Worm (Caenorhabditis elegans) whole organism, L4 larva: Measurements from ENCODE around the gene clec-128.

ENCODE experiments used
- F37D6.2 ChIP-seq: sonication (generic microtip); optimal IDR thresholded peaks from 2 replicates; lab custom pipeline; 2016; ENCODE audit warnings: mild to moderate bottlenecking, missing genetic modification characterization, missing compliant biosample characterization
- T20F7.1 ChIP-seq: fragments of 200-800 bp; sonication (Bioruptor generic); optimal IDR thresholded peaks from 2 replicates; lab custom pipeline; 2018; ENCODE audit warnings: mild to moderate bottlenecking, missing genetic modification characterization, missing compliant biosample characterization
- Y48G9A.11 ChIP-seq: fragments of 200-800 bp; sonication (Bioruptor generic); IDR thresholded peaks from 2 replicates; pipeline ENCODE4 v1.3.6; 2022; ENCODE audit warnings: missing genetic modification reagents, missing genetic modification characterization, missing compliant biosample characterization
- Y5F2A.4 ChIP-seq: fragments of 200-800 bp; sonication (Bioruptor generic); optimal IDR thresholded peaks from 2 replicates; lab custom pipeline; 2018; ENCODE audit warnings: mild to moderate bottlenecking, missing genetic modification characterization, missing compliant biosample characterization
- ZK546.5 ChIP-seq, 2 experiments: sonication (generic microtip); optimal IDR thresholded peaks; 2 replicates each; lab custom pipeline; 2017; ENCODE audit warnings: missing biosample characterization in 2 of 2, missing genetic modification characterization in 2 of 2
- aha-1 ChIP-seq: fragments of 150-350 bp; peaks from one replicate; lab custom pipeline; 2014; ENCODE audit warnings: missing biosample characterization, missing genetic modification characterization
- ama-1 ChIP-seq: fragments of 150-350 bp; optimal IDR thresholded peaks from 2 replicates; lab custom pipeline; 2014; ENCODE audit warnings: inconsistent platforms, mixed read lengths
- arid-1 ChIP-seq: fragments of 200-800 bp; sonication (Bioruptor generic); conservative IDR thresholded peaks from 2 replicates; pipeline ENCODE4 v1.3.6; 2022; ENCODE audit warnings: missing genetic modification reagents, missing genetic modification characterization, missing compliant biosample characterization
- attf-4 ChIP-seq: sonication (generic microtip); optimal IDR thresholded peaks from 3 replicates; lab custom pipeline; 2017; ENCODE audit warnings: missing biosample characterization, missing genetic modification characterization
- ceh-28 ChIP-seq: fragments of 150-350 bp; optimal IDR thresholded peaks from 2 replicates; lab custom pipeline; 2014; ENCODE audit warnings: missing biosample characterization, missing genetic modification reagents, missing genetic modification characterization
- ceh-82 ChIP-seq: sonication (generic microtip); optimal IDR thresholded peaks from 2 replicates; lab custom pipeline; 2017; ENCODE audit warnings: missing biosample characterization, missing genetic modification characterization
- dmd-8 ChIP-seq: fragments of 200-800 bp; sonication (Bioruptor generic); IDR thresholded peaks from 2 replicates; pipeline ENCODE4 v1.3.6; 2022; ENCODE audit warnings: missing genetic modification characterization, missing compliant biosample characterization
- dmd-9 ChIP-seq: fragments of 200-800 bp; sonication (Bioruptor generic); IDR thresholded peaks from 2 replicates; pipeline ENCODE4 v1.3.6; 2022; ENCODE audit warnings: missing genetic modification reagents, missing genetic modification characterization, missing compliant biosample characterization
- dpl-1 ChIP-seq: fragments of 150-350 bp; optimal IDR thresholded peaks from 2 replicates; lab custom pipeline; 2014; ENCODE audit warnings: missing biosample characterization, missing genetic modification reagents, missing genetic modification characterization
- duxl-1 ChIP-seq: sonication (generic microtip); optimal IDR thresholded peaks from 2 replicates; lab custom pipeline; 2016; ENCODE audit warnings: mild to moderate bottlenecking, missing genetic modification characterization, moderate library complexity, missing compliant biosample characterization; ENCODE audit not compliant: poor library complexity
- egl-27 ChIP-seq: sonication (generic microtip); optimal IDR thresholded peaks from 3 replicates; lab custom pipeline; 2017; ENCODE audit warnings: missing biosample characterization, missing genetic modification reagents, missing genetic modification characterization
- egl-43 ChIP-seq: fragments of 200-800 bp; sonication (Bioruptor generic); IDR thresholded peaks from 2 replicates; pipeline ENCODE4 v1.3.6; 2022; ENCODE audit warnings: missing genetic modification reagents, missing genetic modification characterization, missing compliant biosample characterization
- fkh-10 ChIP-seq: fragments of 150-350 bp; optimal IDR thresholded peaks from 2 replicates; lab custom pipeline; 2014; ENCODE audit warnings: missing biosample characterization, missing genetic modification reagents, missing genetic modification characterization
- fos-1 ChIP-seq: fragments of 150-350 bp; optimal IDR thresholded peaks from 2 replicates; lab custom pipeline; 2014; ENCODE audit warnings: missing biosample characterization, missing genetic modification characterization
- lin-1 ChIP-seq: fragments of 200-800 bp; sonication (Bioruptor generic); IDR thresholded peaks from 2 replicates; pipeline ENCODE4 v1.3.6; 2022; ENCODE audit warnings: missing genetic modification reagents, missing genetic modification characterization, missing compliant biosample characterization
- lin-13 ChIP-seq: fragments of 150-350 bp; optimal IDR thresholded peaks from 2 replicates; lab custom pipeline; 2014; ENCODE audit warnings: missing biosample characterization, missing genetic modification reagents, missing genetic modification characterization
- lin-15B ChIP-seq: fragments of 150-350 bp; sonication (generic microtip); optimal IDR thresholded peaks from 3 replicates; lab custom pipeline; 2014; ENCODE audit warnings: missing biosample characterization, missing genetic modification characterization
- mdt-29 ChIP-seq: fragments of 200-800 bp; sonication (Bioruptor generic); IDR thresholded peaks from 2 replicates; pipeline ENCODE4 v1.3.6; 2022; ENCODE audit warnings: missing genetic modification reagents, missing genetic modification characterization, missing compliant biosample characterization
- mes-2 ChIP-seq: sonication (generic microtip); optimal IDR thresholded peaks from 2 replicates; lab custom pipeline; 2016; ENCODE audit warnings: missing genotype, mild to moderate bottlenecking, missing genetic modification characterization, missing compliant biosample characterization; ENCODE audit not compliant: poor library complexity, severe bottlenecking
- mxl-3 ChIP-seq: fragments of 200-800 bp; sonication (Bioruptor generic); optimal IDR thresholded peaks from 2 replicates; lab custom pipeline; 2018; ENCODE audit warnings: mild to moderate bottlenecking, missing genetic modification characterization, missing compliant biosample characterization
- nhr-111 ChIP-seq: fragments of 200-800 bp; sonication (Bioruptor generic); optimal IDR thresholded peaks from 2 replicates; lab custom pipeline; 2018; ENCODE audit warnings: mild to moderate bottlenecking, missing genetic modification characterization, missing compliant biosample characterization
- nhr-48 ChIP-seq: sonication (generic microtip); optimal IDR thresholded peaks from 2 replicates; lab custom pipeline; 2016; ENCODE audit warnings: mild to moderate bottlenecking, missing genetic modification characterization, missing compliant biosample characterization
- nhr-6 ChIP-seq: fragments of 150-350 bp; optimal IDR thresholded peaks from 2 replicates; lab custom pipeline; 2014; ENCODE audit warnings: missing biosample characterization, missing genetic modification characterization
- set-16 ChIP-seq: fragments of 200-800 bp; sonication (Bioruptor generic); IDR thresholded peaks from 2 replicates; pipeline ENCODE4 v1.3.6; 2022; ENCODE audit warnings: missing genetic modification reagents, missing genetic modification characterization, missing compliant biosample characterization
- snpc-1.2 ChIP-seq: fragments of 200-800 bp; sonication (Bioruptor generic); IDR thresholded peaks from 2 replicates; pipeline ENCODE4 v1.3.6; 2022; ENCODE audit warnings: missing genetic modification reagents, missing genetic modification characterization, missing compliant biosample characterization
- snpc-4 ChIP-seq: fragments of 150-350 bp; optimal IDR thresholded peaks from 2 replicates; lab custom pipeline; 2014; ENCODE audit warnings: missing biosample characterization, missing genetic modification characterization
- unc-130 ChIP-seq: sonication (generic microtip); optimal IDR thresholded peaks from 2 replicates; lab custom pipeline; 2016; ENCODE audit warnings: missing genetic modification reagents, missing genetic modification characterization, missing compliant biosample characterization
- unc-62 ChIP-seq, 3 experiments: fragments of 150-350 bp in 1 of 3; sonication (generic microtip); optimal IDR thresholded peaks in 2 of 3; peaks in 1 of 3; 1 replicate in 1 of 3; 2 replicates in 2 of 3; lab custom pipeline; 2014 to 2017; ENCODE audit warnings: missing biosample characterization in 3 of 3, missing genetic modification characterization in 3 of 3, missing genetic modification reagents in 3 of 3, missing genotype in 1 of 3
- zag-1 ChIP-seq: fragments of 150-350 bp; optimal IDR thresholded peaks from 2 replicates; lab custom pipeline; 2014; ENCODE audit warnings: missing biosample characterization, missing genetic modification characterization
- zip-11 ChIP-seq: fragments of 200-800 bp; sonication (Bioruptor generic); IDR thresholded peaks from 2 replicates; pipeline ENCODE4 v1.3.6; 2022; ENCODE audit warnings: missing genetic modification characterization, missing compliant biosample characterization
- ztf-7 ChIP-seq: fragments of 150-350 bp; optimal IDR thresholded peaks from 2 replicates; lab custom pipeline; 2014; ENCODE audit warnings: missing biosample characterization, missing genetic modification characterization

Gene clec-128

DNA sequence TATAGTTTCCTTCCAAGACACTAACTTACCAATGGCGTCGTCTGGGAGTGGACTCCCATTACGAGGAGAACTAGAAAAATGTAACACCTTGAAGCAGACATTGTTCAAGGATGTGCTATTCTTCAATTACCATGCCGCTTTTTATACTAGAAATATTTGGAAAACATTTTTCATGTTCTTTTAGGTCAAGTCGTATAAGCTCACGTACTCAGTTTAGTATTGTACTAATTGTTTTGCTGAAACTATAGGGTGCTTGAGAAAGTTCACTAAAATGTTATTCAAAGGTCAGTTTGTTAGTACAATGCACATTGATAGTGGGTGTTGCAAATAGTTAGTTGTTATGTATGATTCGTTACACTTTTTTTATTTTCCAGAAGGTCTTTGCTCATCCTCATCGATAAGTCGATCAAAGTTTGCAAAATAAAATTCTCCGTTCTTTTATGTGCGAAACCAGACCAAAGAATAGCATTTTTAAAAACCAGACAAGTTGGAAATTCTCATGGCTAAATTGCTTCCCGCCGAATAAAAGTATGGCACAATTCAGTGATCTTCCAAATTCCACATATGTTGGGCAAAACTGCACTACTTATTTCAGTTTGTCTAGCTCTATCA is at the start of gene clec-128, which contains the start of gene clec-129:
clec-128 (minus strand) TSS at position 101 of the 612 bp plus-strand sequence.
clec-129 (plus strand) TSS at position 562 of the 612 bp plus-strand sequence.
- TF ChIP-seq aha-1 (tag; lab: Kevin White, UChicago) (peak; percentile 51), fos-1 (tag; lab: Kevin White, UChicago) (no peak)

DNA sequence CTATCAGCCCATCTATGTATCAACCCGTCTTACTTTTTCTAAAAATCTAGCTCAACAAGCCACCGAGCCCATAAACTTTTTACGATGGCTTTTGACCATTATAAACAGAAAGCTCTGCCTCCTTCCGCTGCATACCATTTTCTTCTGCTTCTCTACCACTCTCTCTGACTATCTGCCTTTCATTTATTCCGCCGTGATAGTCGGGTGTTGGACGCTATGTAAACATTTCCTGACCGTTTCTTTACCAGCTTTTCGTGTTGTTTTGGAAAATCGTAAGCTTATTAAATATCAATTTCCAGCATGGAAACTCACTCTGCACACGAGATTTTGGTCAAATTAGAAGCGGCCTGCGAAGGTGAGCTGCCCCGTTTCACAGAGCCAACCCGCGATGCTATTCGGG is 46.7 kb upstream of the clec-128 start, which contains the start of gene F40E12.1:
F40E12.1 (plus strand) TSS at position 301 of the 400 bp plus-strand sequence.
- TF ChIP-seq unc-62 (GFP tag; optimal IDR thresholded peaks at IDR 0.05 in 1 of 2; lab: Kevin White, UChicago) (no peak), unc-62 (tag; optimal IDR thresholded peaks at IDR 0.05; lab: Kevin White, UChicago) (no peak), lin-13 (GFP tag; lab: Kevin White, UChicago) (no peak), ama-1 (lab: Kevin White, UChicago) (no peak), Y48G9A.11 (no peak), nhr-6 (no peak), snpc-4 (tag; lab: Kevin White, UChicago) (no peak), zag-1 (tag; lab: Kevin White, UChicago) (no peak), ZK546.5 (tag; optimal IDR thresholded peaks at IDR 0.05; lab: Kevin White, UChicago) (no peak)

DNA sequence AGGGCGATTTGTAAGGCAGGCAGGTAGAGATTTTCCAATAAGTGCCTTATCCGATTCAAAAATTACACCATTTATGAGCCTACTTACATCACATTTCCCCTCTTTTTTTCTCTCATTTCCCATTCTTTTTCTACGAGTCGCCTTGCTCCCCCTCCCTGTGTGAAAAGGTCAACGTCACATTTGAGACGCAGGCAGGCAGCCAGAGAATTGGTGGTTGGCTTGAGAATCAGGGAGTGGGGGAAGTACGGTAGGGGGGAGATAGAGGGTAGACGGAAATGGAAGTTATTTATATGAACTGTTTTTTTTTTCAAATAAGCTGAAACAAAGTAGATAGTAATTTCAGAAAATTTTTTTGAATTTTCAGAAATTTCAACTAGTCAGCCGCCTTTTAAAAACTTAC is 45.8 kb upstream of the clec-128 start:
- TF ChIP-seq nhr-48 (no peak), mes-2 (tag; lab: Kevin White, UChicago) (peak; percentile 1), unc-62 (GFP tag; optimal IDR thresholded peaks at IDR 0.05 in 1 of 2; lab: Kevin White, UChicago) (peak in 1 of 2 experiments; percentile 5), unc-62 (tag; optimal IDR thresholded peaks at IDR 0.05; lab: Kevin White, UChicago) (no peak), duxl-1 (tag; lab: Kevin White, UChicago) (peak; percentile 86), F37D6.2 (tag; lab: Kevin White, UChicago) (no peak), nhr-6 (no peak), lin-15B (tag; lab: Kevin White, UChicago) (no peak)

DNA sequence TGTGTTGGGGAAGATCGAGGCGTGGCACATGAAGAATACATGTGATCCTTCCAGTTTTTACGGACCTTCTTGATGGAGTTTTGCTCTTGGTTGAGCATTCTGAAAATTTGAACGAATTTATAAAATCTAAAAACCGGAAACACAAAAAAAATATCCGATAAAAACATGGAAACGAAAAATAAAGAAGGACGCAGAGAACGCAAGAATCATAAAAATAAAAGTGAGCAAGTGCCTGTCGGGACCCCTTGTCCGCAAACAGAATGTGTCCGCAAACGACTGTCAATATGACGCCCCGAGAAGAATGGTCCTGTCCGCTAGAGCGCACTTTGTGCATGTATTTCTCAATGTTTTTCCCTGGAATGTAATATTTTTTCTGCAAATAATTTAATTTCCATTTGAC is 38.9 kb upstream of the clec-128 start, which contains the start of gene Y49F6A.5:
Y49F6A.5 (minus strand) TSS at position 101 of the 400 bp plus-strand sequence.
- TF ChIP-seq ceh-82 (tag; lab: Kevin White, UChicago) (no peak), snpc-1.2 (GFP tag; lab: Robert Waterston, UW) (no peak), lin-1 (GFP tag; lab: Robert Waterston, UW) (no peak), Y5F2A.4 (no peak), ztf-7 (tag; lab: Kevin White, UChicago) (no peak)

DNA sequence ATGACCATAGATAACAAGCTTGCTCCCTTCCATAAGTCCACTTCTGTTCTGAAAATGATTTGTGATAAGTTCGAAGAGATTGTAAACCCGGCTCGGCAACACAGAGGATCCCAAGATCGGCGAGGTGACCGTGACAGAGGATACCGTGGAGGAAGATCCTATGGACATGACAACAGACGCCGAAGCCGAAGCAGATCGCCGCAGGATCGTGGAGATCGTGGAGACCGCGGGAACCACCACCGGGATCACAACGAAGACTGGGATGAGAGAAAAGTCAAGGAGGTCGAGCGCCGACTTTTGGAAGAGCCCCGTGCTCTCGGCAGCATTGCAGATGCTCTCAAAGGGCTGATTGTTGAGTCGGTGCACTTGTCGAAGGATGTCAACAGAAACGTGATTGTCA is 33.8 kb upstream of the clec-128 start:
- peak; percentile 76 for TF ChIP-seq set-16 (GFP tag; lab: Robert Waterston, UW)
- TF ChIP-seq arid-1 (GFP tag; lab: Robert Waterston, UW) = no peak

DNA sequence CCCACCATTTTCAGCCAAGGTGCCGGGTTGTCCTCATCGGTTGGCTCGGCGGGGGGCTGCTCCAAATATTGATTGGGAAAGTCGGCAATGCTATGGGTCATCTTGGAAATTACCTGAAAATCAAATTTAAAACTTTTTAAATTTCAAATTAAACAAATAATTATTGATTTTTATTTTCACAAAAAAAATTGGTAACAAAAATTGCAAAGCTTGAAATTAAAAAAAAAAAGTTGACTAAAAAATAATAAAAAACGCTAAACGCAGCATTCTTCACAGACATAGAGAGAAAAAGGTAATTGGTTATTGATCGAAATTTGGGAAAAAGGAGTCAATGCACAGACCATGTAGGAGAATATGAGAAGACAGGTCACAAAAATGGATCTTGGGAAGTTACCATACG is 27.9 kb upstream of the clec-128 start, which contains the start of gene Y49F6A.11:
Y49F6A.11 (minus strand) TSS at position 101 of the 400 bp plus-strand sequence.
- TF ChIP-seq ZK546.5 (tag; optimal IDR thresholded peaks at IDR 0.05; lab: Kevin White, UChicago) (no peak), egl-27 (tag; lab: Kevin White, UChicago) (no peak), ceh-28 (tag; lab: Kevin White, UChicago) (no peak), T20F7.1 (no peak), dpl-1 (GFP tag; lab: Kevin White, UChicago) (no peak), nhr-111 (GFP tag; lab: Kevin White, UChicago) (no peak), Y48G9A.11 (no peak), dmd-9 (GFP tag; lab: Robert Waterston, UW) (no peak), zip-11 (GFP tag; lab: Robert Waterston, UW) (no peak), unc-130 (GFP tag; lab: Kevin White, UChicago) (no peak), dmd-8 (GFP tag; lab: Robert Waterston, UW) (no peak), attf-4 (no peak), mdt-29 (GFP tag; lab: Robert Waterston, UW) (no peak), unc-62 (GFP tag; optimal IDR thresholded peaks at IDR 0.05 in 1 of 2; lab: Kevin White, UChicago) (no peak), unc-62 (tag; optimal IDR thresholded peaks at IDR 0.05; lab: Kevin White, UChicago) (no peak), egl-43 (GFP tag; lab: Robert Waterston, UW) (no peak), arid-1 (GFP tag; lab: Robert Waterston, UW) (no peak), lin-15B (tag; lab: Kevin White, UChicago) (no peak), fkh-10 (GFP tag; lab: Kevin White, UChicago) (no peak), mxl-3 (GFP tag; lab: Kevin White, UChicago) (no peak)
